Fruit fly (Drosophila melanogaster) whole organism, embryonic: ENCODE data around the gene Polr2M.

ENCODE experiments used
- ATbp ChIP-seq: fragments of 200-800 bp; sonication (Bioruptor generic); optimal IDR thresholded peaks from 2 replicates; lab custom pipeline; 2017; ENCODE audit warnings: missing biosample characterization, mild to moderate bottlenecking, missing genetic modification characterization, missing genetic modification reagents
- Ada2b ChIP-seq: fragments of 200-800 bp; sonication (Bioruptor generic); IDR thresholded peaks from 2 replicates; pipeline ENCODE4 v1.3.6; 2022; ENCODE audit warnings: missing biosample characterization, missing genetic modification characterization
- Adf1 ChIP-seq: fragments of 200-800 bp; sonication (Bioruptor generic); IDR thresholded peaks from 2 replicates; pipeline ENCODE4 v1.3.6; 2022; ENCODE audit warnings: missing biosample characterization, missing genetic modification characterization
- Asciz ChIP-seq: fragments of 200-800 bp; sonication (Bioruptor generic); optimal IDR thresholded peaks from 2 replicates; lab custom pipeline; 2017; ENCODE audit warnings: missing biosample characterization, mild to moderate bottlenecking, missing genetic modification characterization, missing genetic modification reagents
- CG10462 ChIP-seq: fragments of 200-800 bp; sonication (Bioruptor generic); optimal IDR thresholded peaks from 2 replicates; lab custom pipeline; 2016; ENCODE audit warnings: missing biosample characterization, missing genetic modification characterization
- CG10979 ChIP-seq: fragments of 200-800 bp; sonication (Bioruptor generic); optimal IDR thresholded peaks from 2 replicates; lab custom pipeline; 2018; ENCODE audit warnings: missing biosample characterization, mild to moderate bottlenecking, missing genetic modification characterization, moderate library complexity
- CG11723 ChIP-seq: fragments of 200-800 bp; sonication (Bioruptor generic); optimal IDR thresholded peaks from 2 replicates; lab custom pipeline; 2017; ENCODE audit warnings: missing biosample characterization, mild to moderate bottlenecking, missing genetic modification characterization
- CG12236 ChIP-seq: fragments of 200-800 bp; sonication (Bioruptor generic); optimal IDR thresholded peaks from 2 replicates; lab custom pipeline; 2016; ENCODE audit warnings: missing biosample characterization, missing genetic modification characterization
- CG12942 ChIP-seq: fragments of 200-800 bp; sonication (Bioruptor generic); optimal IDR thresholded peaks from 3 replicates; lab custom pipeline; 2016; ENCODE audit warnings: missing biosample characterization, missing genetic modification characterization
- CG14014 ChIP-seq: fragments of 200-800 bp; sonication (Bioruptor generic); IDR thresholded peaks from 2 replicates; pipeline ENCODE4 v1.3.6; 2022; ENCODE audit warnings: missing biosample characterization, missing genetic modification characterization
- CG1529 ChIP-seq: fragments of 200-800 bp; sonication (Bioruptor generic); optimal IDR thresholded peaks from 3 replicates; lab custom pipeline; 2018; ENCODE audit warnings: missing biosample characterization, missing genetic modification characterization
- CG15479 ChIP-seq: fragments of 200-800 bp; sonication (Bioruptor generic); optimal IDR thresholded peaks from 3 replicates; lab custom pipeline; 2019; ENCODE audit warnings: missing biosample characterization, mild to moderate bottlenecking, missing genetic modification characterization, moderate library complexity
- CG17359 ChIP-seq: fragments of 200-800 bp; sonication (Bioruptor generic); optimal IDR thresholded peaks from 3 replicates; lab custom pipeline; 2018; ENCODE audit warnings: missing biosample characterization, mild to moderate bottlenecking, missing genetic modification characterization, moderate library complexity
- CG17385 ChIP-seq: fragments of 200-800 bp; sonication (Bioruptor generic); optimal IDR thresholded peaks from 3 replicates; lab custom pipeline; 2018; ENCODE audit warnings: missing biosample characterization, mild to moderate bottlenecking, missing genetic modification characterization
- CG3281 ChIP-seq: fragments of 200-800 bp; sonication (Bioruptor generic); optimal IDR thresholded peaks from 3 replicates; lab custom pipeline; 2017; ENCODE audit warnings: missing biosample characterization, mild to moderate bottlenecking, missing genetic modification characterization
- CG4360 ChIP-seq: fragments of 200-800 bp; sonication (Bioruptor generic); IDR thresholded peaks from 2 replicates; pipeline ENCODE4 v1.3.6; 2022; ENCODE audit warnings: missing biosample characterization, missing genetic modification characterization
- CG5180 ChIP-seq: fragments of 200-800 bp; sonication (Bioruptor generic); optimal IDR thresholded peaks from 3 replicates; lab custom pipeline; 2017; ENCODE audit warnings: missing biosample characterization, missing genetic modification characterization, mild to moderate bottlenecking, moderate library complexity, missing genetic modification reagents
- CG6854 ChIP-seq: fragments of 200-800 bp; sonication (Bioruptor generic); optimal IDR thresholded peaks from 3 replicates; lab custom pipeline; 2017; ENCODE audit warnings: missing biosample characterization, mild to moderate bottlenecking, missing genetic modification characterization
- CG7357 ChIP-seq: fragments of 200-800 bp; sonication (Bioruptor generic); IDR thresholded peaks from 3 replicates; pipeline ENCODE4 v1.3.6; 2022; ENCODE audit warnings: missing biosample characterization, missing genetic modification characterization
- CG7786 ChIP-seq: fragments of 200-800 bp; sonication (Bioruptor generic); optimal IDR thresholded peaks from 2 replicates; lab custom pipeline; 2016; ENCODE audit warnings: missing biosample characterization, missing genetic modification characterization
- CG9609 ChIP-seq: fragments of 200-800 bp; sonication (Bioruptor generic); optimal IDR thresholded peaks from 3 replicates; lab custom pipeline; 2016; ENCODE audit warnings: missing biosample characterization, missing genetic modification characterization
- CoRest ChIP-seq: fragments of 200-800 bp; sonication (Bioruptor generic); optimal IDR thresholded peaks from 3 replicates; lab custom pipeline; 2018; ENCODE audit warnings: missing biosample characterization, mild to moderate bottlenecking, missing genetic modification characterization, moderate library complexity
- E2f1 ChIP-seq: fragments of 200-800 bp; sonication (Bioruptor generic); IDR thresholded peaks from 2 replicates; pipeline ENCODE4 v1.3.6; 2022; ENCODE audit warnings: missing biosample characterization, missing genetic modification characterization
- Gug ChIP-seq: fragments of 200-800 bp; sonication (Bioruptor generic); IDR thresholded peaks from 4 replicates; pipeline ENCODE4 v1.3.6; 2022; ENCODE audit warnings: missing biosample characterization, missing genetic modification characterization
- Hr39 ChIP-seq: fragments of >200 bp; optimal IDR thresholded peaks from 2 replicates; lab custom pipeline; 2017
- Nf-YC ChIP-seq: fragments of 200-800 bp; optimal IDR thresholded peaks from 3 replicates; lab custom pipeline; 2019; ENCODE audit warnings: missing biosample characterization, mild to moderate bottlenecking, missing genetic modification characterization, moderate library complexity
- Opbp ChIP-seq: fragments of 200-800 bp; sonication (Bioruptor generic); IDR thresholded peaks from 3 replicates; pipeline ENCODE4 v1.3.6; 2022; ENCODE audit warnings: missing biosample characterization, missing genetic modification characterization; ENCODE audit not compliant: partially characterized antibody
- Sox102F ChIP-seq: fragments of 200-800 bp; sonication (Bioruptor generic); optimal IDR thresholded peaks from 2 replicates; lab custom pipeline; 2018; ENCODE audit warnings: missing biosample characterization, mild to moderate bottlenecking, missing genetic modification characterization, moderate library complexity
- Xrp1 ChIP-seq: fragments of 200-800 bp; sonication (Bioruptor generic); IDR thresholded peaks from 2 replicates; pipeline ENCODE4 v1.3.6; 2022; ENCODE audit warnings: missing biosample characterization, missing genetic modification characterization
- ab ChIP-seq: fragments of 200-800 bp; sonication (Bioruptor generic); optimal IDR thresholded peaks from 2 replicates; lab custom pipeline; 2016; ENCODE audit warnings: missing biosample characterization, missing genetic modification characterization
- ac ChIP-seq: fragments of 200-800 bp; sonication (Bioruptor generic); optimal IDR thresholded peaks from 3 replicates; lab custom pipeline; 2017; ENCODE audit warnings: missing biosample characterization, mild to moderate bottlenecking, missing genetic modification characterization
- ato ChIP-seq: fragments of 200-800 bp; sonication (Bioruptor generic); IDR thresholded peaks from 2 replicates; pipeline ENCODE4 v1.3.6; 2022; ENCODE audit warnings: missing biosample characterization, missing genetic modification characterization; ENCODE audit not compliant: partially characterized antibody
- br ChIP-seq: fragments of >200 bp; optimal IDR thresholded peaks from 2 replicates; lab custom pipeline; 2017
- chn ChIP-seq: fragments of 200-800 bp; sonication (Bioruptor generic); optimal IDR thresholded peaks from 2 replicates; lab custom pipeline; 2016; ENCODE audit warnings: missing biosample characterization, missing genetic modification characterization
- corto ChIP-seq: fragments of 200-800 bp; sonication (Bioruptor generic); optimal IDR thresholded peaks from 2 replicates; lab custom pipeline; 2016; ENCODE audit warnings: missing biosample characterization, mild to moderate bottlenecking, missing genetic modification characterization, moderate library complexity
- dmrt11E ChIP-seq: fragments of 200-800 bp; sonication (Bioruptor generic); optimal IDR thresholded peaks from 3 replicates; lab custom pipeline; 2018; ENCODE audit warnings: missing biosample characterization, mild to moderate bottlenecking, missing genetic modification characterization, moderate library complexity
- dpn ChIP-seq, 2 experiments: fragments of 200-800 bp; sonication (Bioruptor generic); optimal IDR thresholded peaks; 3 replicates each; lab custom pipeline; 2016; ENCODE audit warnings: missing biosample characterization in 2 of 2, missing genetic modification characterization in 2 of 2
- eyg ChIP-seq: fragments of 200-800 bp; sonication (Bioruptor generic); optimal IDR thresholded peaks from 3 replicates; lab custom pipeline; 2016; ENCODE audit warnings: missing biosample characterization, missing genetic modification characterization
- fru ChIP-seq: fragments of >200 bp; optimal IDR thresholded peaks from 2 replicates; lab custom pipeline; 2017
- gro ChIP-seq: fragments of 200-800 bp; sonication (Bioruptor generic); optimal IDR thresholded peaks from 2 replicates; lab custom pipeline; 2016; ENCODE audit warnings: missing biosample characterization, missing genetic modification characterization
- h ChIP-seq: fragments of >200 bp; optimal IDR thresholded peaks from 2 replicates; lab custom pipeline; 2017
- hb ChIP-seq: fragments of 200-800 bp; sonication (Bioruptor generic); IDR thresholded peaks from 3 replicates; pipeline ENCODE4 v1.3.6; 2022; ENCODE audit warnings: missing biosample characterization, missing genetic modification characterization; ENCODE audit not compliant: partially characterized antibody
- insv ChIP-seq, 2 experiments: fragments of 200-800 bp; sonication (Bioruptor generic); optimal IDR thresholded peaks; 3 replicates each; lab custom pipeline; 2016 to 2018; ENCODE audit warnings: missing biosample characterization in 2 of 2, missing genetic modification characterization in 2 of 2
- jigr1 ChIP-seq: fragments of 200-800 bp; sonication (Bioruptor generic); IDR thresholded peaks from 3 replicates; pipeline ENCODE4 v1.3.6; 2022; ENCODE audit warnings: missing biosample characterization, missing genetic modification characterization
- knrl ChIP-seq: fragments of 200-800 bp; sonication (Bioruptor generic); IDR thresholded peaks from 3 replicates; pipeline ENCODE4 v1.3.6; 2022; ENCODE audit warnings: missing biosample characterization, missing genetic modification characterization; ENCODE audit not compliant: partially characterized antibody
- nau ChIP-seq: fragments of 200-800 bp; sonication (Bioruptor generic); optimal IDR thresholded peaks from 3 replicates; lab custom pipeline; 2017; ENCODE audit warnings: missing biosample characterization, mild to moderate bottlenecking, missing genetic modification characterization, missing genetic modification reagents
- seq ChIP-seq: fragments of 200-800 bp; sonication (Bioruptor generic); IDR thresholded peaks from 2 replicates; pipeline ENCODE4 v1.3.6; 2022; ENCODE audit warnings: missing biosample characterization, missing genetic modification characterization
- slbo ChIP-seq: fragments of 200-800 bp; sonication (Bioruptor generic); IDR thresholded peaks from 2 replicates; pipeline ENCODE4 v1.3.6; 2022; ENCODE audit warnings: missing biosample characterization, missing genetic modification characterization
- sqz ChIP-seq: fragments of 200-800 bp; sonication (Bioruptor generic); optimal IDR thresholded peaks from 3 replicates; lab custom pipeline; 2018; ENCODE audit warnings: missing biosample characterization, mild to moderate bottlenecking, missing genetic modification characterization
- wor ChIP-seq: fragments of 200-800 bp; sonication (Bioruptor generic); IDR thresholded peaks from 2 replicates; pipeline ENCODE4 v1.3.6; 2022; ENCODE audit warnings: missing biosample characterization, missing genetic modification characterization
- zf30C ChIP-seq: fragments of 200-800 bp; sonication (Bioruptor generic); optimal IDR thresholded peaks from 3 replicates; lab custom pipeline; 2018; ENCODE audit warnings: missing biosample characterization, mild to moderate bottlenecking, missing genetic modification characterization

Gene Polr2M

dm6 chr3R:19180263-19180893 is 48.9 kb upstream of the Polr2M start, which contains the start of the genes CG5555 and myd (continued):
- TF ChIP-seq CG15479 (GFP tag; lab: Kevin White, UChicago) (no peak), CG12942 (GFP tag; lab: Kevin White, UChicago) (no peak), CG7357 (peak; percentile 33; the same call in 1 of the 3 replicates), CG6854 (no peak), Ada2b (GFP tag; lab: Robert Waterston, UW) (no peak), CG4360 (GFP tag; lab: Robert Waterston, UW) (no peak), br (no peak), CG10462 (GFP tag; lab: Kevin White, UChicago) (no peak), h (lab: Kevin White, UChicago) (no peak), gro (peak; percentile 80), corto (GFP tag; lab: Kevin White, UChicago) (peak; percentile 32), dmrt11E (tag; lab: Kevin White, UChicago) (no peak), eyg (GFP tag; lab: Kevin White, UChicago) (peak; percentile 45), knrl (GFP tag; lab: Robert Waterston, UW) (peak; percentile 65; the same call in 2 of the 3 replicates), ab (GFP tag; lab: Kevin White, UChicago) (no peak), Nf-YC (tag; lab: Kevin White, UChicago) (no peak), jigr1 (GFP tag; lab: Robert Waterston, UW) (no peak), Adf1 (GFP tag; lab: Robert Waterston, UW) (peak; percentile 54; the same call in 1 of the 2 replicates), Xrp1 (GFP tag; lab: Robert Waterston, UW) (peak; percentile 27; the same call in 1 of the 2 replicates), CG14014 (GFP tag; lab: Robert Waterston, UW) (peak; percentile 56; the same call in 1 of the 2 replicates), seq (GFP tag; lab: Robert Waterston, UW) (peak; percentile 15; the same call in 1 of the 2 replicates), slbo (GFP tag; lab: Robert Waterston, UW) (peak; percentile 51; the same call in 1 of the 2 replicates), CG17359 (tag; lab: Kevin White, UChicago) (peak; percentile 30), wor (GFP tag; lab: Robert Waterston, UW) (no peak), insv (GFP tag; optimal IDR thresholded peaks at IDR 0.05; lab: Kevin White, UChicago) (no peak), zf30C (GFP tag; lab: Kevin White, UChicago) (no peak), CG9609 (peak; percentile 11), Opbp (peak; percentile 75), E2f1 (GFP tag; lab: Robert Waterston, UW) (0 out of 2 replicates have a peak, but pooled peaks have one; percentile 11), CG3281 (GFP tag; lab: Kevin White, UChicago) (peak; percentile 18), Hr39 (lab: Kevin White, UChicago) (no peak), ATbp (GFP tag; lab: Kevin White, UChicago) (no peak), Sox102F (GFP tag; lab: Kevin White, UChicago) (peak; percentile 46), CG10979 (tag; lab: Kevin White, UChicago) (no peak), fru (no peak), CG1529 (GFP tag; lab: Kevin White, UChicago) (peak; percentile 14), dpn (GFP tag; optimal IDR thresholded peaks at IDR 0.05; lab: Kevin White, UChicago) (peak; percentile 40 to 50), Gug (GFP tag; lab: Robert Waterston, UW) (no peak), CG5180 (GFP tag; lab: Kevin White, UChicago) (peak; percentile 96), CoRest (tag; lab: Kevin White, UChicago) (no peak), ac (GFP tag; lab: Kevin White, UChicago) (no peak), hb (GFP tag; lab: Robert Waterston, UW) (peak; percentile 77), CG7786 (GFP tag; lab: Kevin White, UChicago) (peak; percentile 38), sqz (GFP tag; lab: Kevin White, UChicago) (no peak), nau (GFP tag; lab: Kevin White, UChicago) (no peak), ato (peak; percentile 69; the same call in 1 of the 2 replicates), CG17385 (GFP tag; lab: Kevin White, UChicago) (peak; percentile 8), chn (GFP tag; lab: Kevin White, UChicago) (peak; percentile 38), CG11723 (GFP tag; lab: Kevin White, UChicago) (peak; percentile 15), Asciz (GFP tag; lab: Kevin White, UChicago) (no peak), CG12236 (GFP tag; lab: Kevin White, UChicago) (no peak)
